Fruit fly (Drosophila melanogaster) whole organism, embryonic: Measurements from ENCODE around the gene APP-BP1.

Experiments
- CG10543 ChIP-seq: fragments of 200-800 bp; sonication (Bioruptor generic); optimal IDR thresholded peaks from 3 replicates; lab custom pipeline; 2017; ENCODE audit warnings: missing biosample characterization, mild to moderate bottlenecking, missing genetic modification characterization, moderate library complexity
- CG11723 ChIP-seq: fragments of 200-800 bp; sonication (Bioruptor generic); optimal IDR thresholded peaks from 2 replicates; lab custom pipeline; 2017; ENCODE audit warnings: missing biosample characterization, mild to moderate bottlenecking, missing genetic modification characterization
- CG12104 ChIP-seq: fragments of 200-800 bp; sonication (Bioruptor generic); optimal IDR thresholded peaks from 3 replicates; lab custom pipeline; 2016; ENCODE audit warnings: missing biosample characterization, missing genetic modification characterization
- CG12769 ChIP-seq: fragments of 200-800 bp; sonication (Bioruptor generic); optimal IDR thresholded peaks from 2 replicates; lab custom pipeline; 2019; ENCODE audit warnings: missing biosample characterization, mild to moderate bottlenecking, missing genetic modification characterization, moderate library complexity
- CG14014 ChIP-seq: fragments of 200-800 bp; sonication (Bioruptor generic); IDR thresholded peaks from 2 replicates; pipeline ENCODE4 v1.3.6; 2022; ENCODE audit warnings: missing biosample characterization, missing genetic modification characterization
- CG15073 ChIP-seq: fragments of 200-800 bp; sonication (Bioruptor generic); optimal IDR thresholded peaks from 2 replicates; lab custom pipeline; 2016; ENCODE audit warnings: missing biosample characterization, missing genetic modification characterization
- CG1529 ChIP-seq: fragments of 200-800 bp; sonication (Bioruptor generic); optimal IDR thresholded peaks from 3 replicates; lab custom pipeline; 2018; ENCODE audit warnings: missing biosample characterization, missing genetic modification characterization
- CG1602 ChIP-seq: fragments of 200-800 bp; sonication (Bioruptor generic); optimal IDR thresholded peaks from 3 replicates; lab custom pipeline; 2016; ENCODE audit warnings: missing biosample characterization, missing genetic modification characterization
- CG16779 ChIP-seq: fragments of 200-800 bp; sonication (Bioruptor generic); IDR thresholded peaks from 2 replicates; pipeline ENCODE4 v1.3.6; 2022; ENCODE audit warnings: missing biosample characterization, missing genetic modification characterization
- CG18476 ChIP-seq: fragments of 200-800 bp; sonication (Bioruptor generic); optimal IDR thresholded peaks from 2 replicates; lab custom pipeline; 2016; ENCODE audit warnings: missing biosample characterization, mild to moderate bottlenecking, missing genetic modification characterization
- CG18764 ChIP-seq: fragments of 200-800 bp; sonication (Bioruptor generic); optimal IDR thresholded peaks from 3 replicates; lab custom pipeline; 2016; ENCODE audit warnings: missing biosample characterization, missing genetic modification characterization
- CG34224 ChIP-seq: fragments of 200-800 bp; sonication (Bioruptor generic); IDR thresholded peaks from 3 replicates; pipeline ENCODE4 v1.3.6; 2022; ENCODE audit warnings: missing biosample characterization, missing genetic modification characterization; ENCODE audit not compliant: partially characterized antibody
- CG4854 ChIP-seq: fragments of 200-800 bp; sonication (Bioruptor generic); optimal IDR thresholded peaks from 2 replicates; lab custom pipeline; 2016; ENCODE audit warnings: missing biosample characterization, missing genetic modification characterization, inconsistent platforms
- CG8944 ChIP-seq: fragments of 200-800 bp; sonication (Bioruptor generic); optimal IDR thresholded peaks from 3 replicates; lab custom pipeline; 2016; ENCODE audit warnings: missing biosample characterization, missing genetic modification characterization
- CG9817 ChIP-seq: fragments of 200-800 bp; sonication (Bioruptor generic); optimal IDR thresholded peaks from 2 replicates; lab custom pipeline; 2018; ENCODE audit warnings: missing biosample characterization, mild to moderate bottlenecking, missing genetic modification characterization, moderate library complexity
- CG9876 ChIP-seq: fragments of 200-800 bp; sonication (Bioruptor generic); optimal IDR thresholded peaks from 2 replicates; lab custom pipeline; 2016; ENCODE audit warnings: missing biosample characterization, missing genetic modification characterization
- Dll ChIP-seq: fragments of 200-800 bp; sonication (Bioruptor generic); IDR thresholded peaks from 4 replicates; pipeline ENCODE4 v1.3.6; 2022; ENCODE audit warnings: missing biosample characterization, missing genetic modification characterization; ENCODE audit not compliant: partially characterized antibody
- H15 ChIP-seq: fragments of 200-800 bp; sonication (Bioruptor generic); IDR thresholded peaks from 3 replicates; pipeline ENCODE4 v1.3.6; 2022; ENCODE audit warnings: missing biosample characterization, missing genetic modification characterization
- HLH54F ChIP-seq: fragments of 200-800 bp; sonication (Bioruptor generic); optimal IDR thresholded peaks from 3 replicates; lab custom pipeline; 2016; ENCODE audit warnings: missing biosample characterization, missing genetic modification characterization
- Nf-YC ChIP-seq: fragments of 200-800 bp; optimal IDR thresholded peaks from 3 replicates; lab custom pipeline; 2019; ENCODE audit warnings: missing biosample characterization, mild to moderate bottlenecking, missing genetic modification characterization, moderate library complexity
- Oli ChIP-seq: fragments of 200-800 bp; sonication (Bioruptor generic); optimal IDR thresholded peaks from 2 replicates; lab custom pipeline; 2018; ENCODE audit warnings: missing biosample characterization, mild to moderate bottlenecking, missing genetic modification characterization, moderate library complexity
- Scr ChIP-seq: fragments of 200-800 bp; sonication (Bioruptor generic); IDR thresholded peaks from 2 replicates; pipeline ENCODE4 v1.3.6; 2022; ENCODE audit warnings: missing biosample characterization, missing genetic modification characterization; ENCODE audit not compliant: partially characterized antibody
- Sry-δ ChIP-seq: fragments of 200-800 bp; sonication (Bioruptor generic); optimal IDR thresholded peaks from 2 replicates; lab custom pipeline; 2016; ENCODE audit warnings: missing biosample characterization, missing genetic modification characterization
- Taf1 ChIP-seq: fragments of 200-800 bp; sonication (Bioruptor generic); IDR thresholded peaks from 2 replicates; pipeline ENCODE4 v1.3.6; 2022; ENCODE audit warnings: missing biosample characterization, missing genetic modification characterization
- bigmax ChIP-seq: fragments of 200-800 bp; sonication (Bioruptor generic); optimal IDR thresholded peaks from 2 replicates; lab custom pipeline; 2018; ENCODE audit warnings: missing biosample characterization, mild to moderate bottlenecking, missing genetic modification characterization
- br ChIP-seq: fragments of >200 bp; optimal IDR thresholded peaks from 2 replicates; lab custom pipeline; 2017
- crp ChIP-seq, 2 experiments: fragments of 200-800 bp; sonication (Bioruptor generic); optimal IDR thresholded peaks; 2 replicates in 1 of 2; 3 replicates in 1 of 2; lab custom pipeline; 2017; ENCODE audit warnings: missing biosample characterization in 2 of 2, missing genetic modification characterization in 2 of 2, mild to moderate bottlenecking in 1 of 2, moderate library complexity in 1 of 2
- dm ChIP-seq: fragments of 200-800 bp; sonication (Bioruptor generic); optimal IDR thresholded peaks from 3 replicates; lab custom pipeline; 2016; ENCODE audit warnings: missing biosample characterization, missing genetic modification characterization
- dmrt99B ChIP-seq: fragments of 200-800 bp; sonication (Bioruptor generic); optimal IDR thresholded peaks from 2 replicates; lab custom pipeline; 2018; ENCODE audit warnings: missing biosample characterization, mild to moderate bottlenecking, missing genetic modification characterization, moderate library complexity
- ham ChIP-seq: fragments of 200-800 bp; sonication (Bioruptor generic); IDR thresholded peaks from 2 replicates; pipeline ENCODE4 v1.3.6; 2022; ENCODE audit warnings: missing biosample characterization, missing genetic modification characterization
- hbn ChIP-seq: fragments of 200-800 bp; sonication (Bioruptor generic); IDR thresholded peaks from 2 replicates; pipeline ENCODE4 v1.3.6; 2022; ENCODE audit warnings: missing biosample characterization, missing genetic modification characterization; ENCODE audit not compliant: partially characterized antibody
- lov ChIP-seq, 2 experiments: fragments of 200-800 bp in 1 of 2; fragments of >200 bp in 1 of 2; sonication (Bioruptor generic) in 1 of 2; IDR thresholded peaks in 1 of 2; optimal IDR thresholded peaks in 1 of 2; 2 replicates in 1 of 2; 3 replicates in 1 of 2; pipeline versions ENCODE4 v1.3.6 to Lab custom; 2017 to 2022; ENCODE audit warnings: missing biosample characterization in 1 of 2, missing genetic modification characterization in 1 of 2
- nau ChIP-seq: fragments of 200-800 bp; sonication (Bioruptor generic); optimal IDR thresholded peaks from 3 replicates; lab custom pipeline; 2017; ENCODE audit warnings: missing biosample characterization, mild to moderate bottlenecking, missing genetic modification characterization, missing genetic modification reagents
- onecut ChIP-seq: fragments of 200-800 bp; sonication (Bioruptor generic); IDR thresholded peaks from 2 replicates; pipeline ENCODE4 v1.3.6; 2022; ENCODE audit warnings: missing biosample characterization, missing genetic modification characterization
- org-1 ChIP-seq: fragments of 200-800 bp; sonication (Bioruptor generic); optimal IDR thresholded peaks from 2 replicates; lab custom pipeline; 2017; ENCODE audit warnings: missing biosample characterization, missing genetic modification characterization
- rib ChIP-seq: fragments of 200-800 bp; sonication (Bioruptor generic); IDR thresholded peaks from 2 replicates; pipeline ENCODE4 v1.3.6; 2022; ENCODE audit warnings: missing biosample characterization, missing genetic modification characterization
- sima ChIP-seq: fragments of 200-800 bp; sonication (Bioruptor generic); optimal IDR thresholded peaks from 2 replicates; lab custom pipeline; 2016; ENCODE audit warnings: missing biosample characterization, missing genetic modification characterization
- sr ChIP-seq: fragments of 200-800 bp; sonication (Bioruptor generic); IDR thresholded peaks from 3 replicates; pipeline ENCODE4 v1.3.6; 2022; ENCODE audit warnings: missing biosample characterization, missing genetic modification characterization
- tgo ChIP-seq: fragments of 200-800 bp; sonication (Bioruptor generic); IDR thresholded peaks from 3 replicates; pipeline ENCODE4 v1.3.6; 2022; ENCODE audit warnings: missing biosample characterization, missing genetic modification characterization
- vvl ChIP-seq: fragments of 200-800 bp; sonication (Bioruptor generic); IDR thresholded peaks from 2 replicates; pipeline ENCODE4 v1.3.6; 2022; ENCODE audit warnings: missing biosample characterization, missing genetic modification characterization
- z ChIP-seq: fragments of 200-800 bp; sonication (Bioruptor generic); IDR thresholded peaks from 3 replicates; pipeline ENCODE4 v1.3.6; 2022; ENCODE audit warnings: missing biosample characterization, missing genetic modification characterization

The APP-BP1 gene

DNA sequence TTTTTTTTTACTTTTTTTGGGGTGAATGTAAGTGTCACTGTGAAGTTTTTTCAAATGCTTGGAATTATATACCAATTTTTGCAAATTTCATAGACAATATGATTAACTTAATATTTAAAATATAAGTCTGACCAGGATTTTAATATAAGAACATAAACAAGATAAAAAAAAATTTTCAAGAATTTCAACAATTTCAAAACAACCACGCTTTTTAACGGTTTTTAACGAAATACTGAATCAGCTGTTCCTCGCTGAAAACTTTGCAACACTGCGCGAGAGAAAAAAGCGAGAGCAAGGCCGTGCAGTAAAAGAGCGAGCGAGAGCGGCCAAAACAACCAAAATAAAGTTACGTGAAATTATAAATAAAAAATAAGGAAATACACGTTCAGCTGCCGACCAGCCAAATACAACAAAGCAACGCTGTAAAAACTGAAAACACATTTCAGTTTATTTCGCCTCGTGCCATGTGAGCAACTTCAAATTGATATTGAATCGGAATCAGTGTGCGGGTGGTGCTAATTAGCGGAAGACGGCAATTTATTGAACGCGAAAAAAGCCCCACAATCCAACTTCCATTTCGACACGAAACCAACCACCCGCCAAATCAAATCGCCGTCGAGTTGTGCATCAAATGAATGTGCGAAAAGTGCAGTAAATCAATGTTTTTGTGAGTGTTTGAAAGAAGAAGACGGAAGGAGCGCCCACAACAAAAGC is 1.9 kb upstream of the APP-BP1 start, which contains the start of the genes CG46439, Iyd and CG33947 (continued):
- TF ChIP-seq lov (optimal IDR thresholded peaks at IDR 0.05; lab: Kevin White, UChicago), result no peak
- no peak for TF ChIP-seq lov (GFP tag; IDR thresholded peaks at IDR 0.05; lab: Robert Waterston, UW)
- no peak for TF ChIP-seq CG1602 (GFP tag; lab: Kevin White, UChicago)
- peak; percentile 56; the same call in 2 of the 3 replicates for TF ChIP-seq CG34224 (GFP tag; lab: Robert Waterston, UW)
- no peak for TF ChIP-seq H15 (GFP tag; lab: Robert Waterston, UW)
- no peak for TF ChIP-seq tgo (GFP tag; lab: Robert Waterston, UW)
- TF ChIP-seq Scr (GFP tag; lab: Robert Waterston, UW), result peak; percentile 22; the same call in 1 of the 2 replicates
- 0 out of 2 replicates have a peak, but pooled peaks have one; percentile 26 for TF ChIP-seq rib (GFP tag; lab: Robert Waterston, UW)
- no peak for TF ChIP-seq CG15073 (GFP tag; lab: Kevin White, UChicago)
- TF ChIP-seq Taf1, result no peak
- no peak for TF ChIP-seq CG18476 (GFP tag; lab: Kevin White, UChicago)
- no peak for TF ChIP-seq sr
- TF ChIP-seq CG12769, result no peak
- TF ChIP-seq CG9817 (tag; lab: Kevin White, UChicago), result no peak
- TF ChIP-seq nau (GFP tag; lab: Kevin White, UChicago), result peak; percentile 59
- no peak for TF ChIP-seq CG12104 (GFP tag; lab: Kevin White, UChicago)
- TF ChIP-seq Dll (GFP tag; lab: Robert Waterston, UW), result no peak
- no peak for TF ChIP-seq CG4854 (GFP tag; lab: Kevin White, UChicago)
- TF ChIP-seq CG10543, result peak; percentile 25
- TF ChIP-seq z, result no peak
- peak; percentile 70 to 93 for TF ChIP-seq crp (GFP tag; optimal IDR thresholded peaks at IDR 0.05; lab: Kevin White, UChicago)
- TF ChIP-seq hbn, result peak; percentile 44; the same call in 1 of the 2 replicates
- no peak for TF ChIP-seq CG1529 (GFP tag; lab: Kevin White, UChicago)
- TF ChIP-seq CG11723 (GFP tag; lab: Kevin White, UChicago), result no peak
- TF ChIP-seq vvl (GFP tag; lab: Robert Waterston, UW), result peak; percentile 14; the same call in 1 of the 2 replicates
- TF ChIP-seq CG8944 (GFP tag; lab: Kevin White, UChicago), result no peak
- TF ChIP-seq Oli, result no peak
- TF ChIP-seq HLH54F, result peak; percentile 0
- TF ChIP-seq CG16779 (GFP tag; lab: Robert Waterston, UW), result no peak
- no peak for TF ChIP-seq org-1 (GFP tag; lab: Kevin White, UChicago)
- TF ChIP-seq ham (GFP tag; lab: Robert Waterston, UW), result no peak
- peak; percentile 45; the same call in 1 of the 2 replicates for TF ChIP-seq onecut (GFP tag; lab: Robert Waterston, UW)
- TF ChIP-seq CG14014, result no peak
- no peak for TF ChIP-seq CG18764 (GFP tag; lab: Kevin White, UChicago)
- TF ChIP-seq br (lab: Kevin White, UChicago), result no peak
- no peak for TF ChIP-seq bigmax (GFP tag; lab: Kevin White, UChicago)
- TF ChIP-seq CG9876, result no peak
- TF ChIP-seq Sry-δ (GFP tag; lab: Kevin White, UChicago), result no peak
- peak; percentile 13 for TF ChIP-seq Nf-YC (tag; lab: Kevin White, UChicago)
- TF ChIP-seq dm (GFP tag; lab: Kevin White, UChicago), result no peak
- no peak for TF ChIP-seq dmrt99B
- no peak for TF ChIP-seq sima (GFP tag; lab: Kevin White, UChicago)
- TF ChIP-seq, all 482 proteins: peak for 108
